Fruit fly (Drosophila melanogaster) whole organism, embryonic: ENCODE measurements around the gene mu2.

ENCODE experiments used
- Adf1 ChIP-seq: fragments of 200-800 bp; sonication (Bioruptor generic); IDR thresholded peaks from 2 replicates; pipeline ENCODE4 v1.3.6; 2022; ENCODE audit warnings: missing biosample characterization, missing genetic modification characterization
- Bgb ChIP-seq: fragments of 200-800 bp; sonication (Bioruptor generic); IDR thresholded peaks from 2 replicates; pipeline ENCODE4 v1.3.6; 2022; ENCODE audit warnings: missing biosample characterization, missing genetic modification characterization; ENCODE audit not compliant: partially characterized antibody
- BtbVII ChIP-seq: fragments of 200-800 bp; sonication (Bioruptor generic); optimal IDR thresholded peaks from 3 replicates; lab custom pipeline; 2017; ENCODE audit warnings: missing biosample characterization, mild to moderate bottlenecking, missing genetic modification characterization
- CG10321 ChIP-seq: fragments of 200-800 bp; sonication (Bioruptor generic); IDR thresholded peaks from 2 replicates; pipeline ENCODE4 v1.3.6; 2022; ENCODE audit warnings: missing biosample characterization, missing genetic modification characterization
- CG10366 ChIP-seq: fragments of 200-800 bp; sonication (Bioruptor generic); IDR thresholded peaks from 2 replicates; pipeline ENCODE4 v1.3.6; 2022; ENCODE audit warnings: missing biosample characterization, missing genetic modification characterization
- CG12769 ChIP-seq: fragments of 200-800 bp; sonication (Bioruptor generic); optimal IDR thresholded peaks from 2 replicates; lab custom pipeline; 2019; ENCODE audit warnings: missing biosample characterization, mild to moderate bottlenecking, missing genetic modification characterization, moderate library complexity
- CG13296 ChIP-seq: fragments of 200-800 bp; sonication (Bioruptor generic); optimal IDR thresholded peaks from 3 replicates; lab custom pipeline; 2018; ENCODE audit warnings: missing biosample characterization, mild to moderate bottlenecking, missing genetic modification characterization
- CG14014 ChIP-seq: fragments of 200-800 bp; sonication (Bioruptor generic); IDR thresholded peaks from 2 replicates; pipeline ENCODE4 v1.3.6; 2022; ENCODE audit warnings: missing biosample characterization, missing genetic modification characterization
- CG14667 ChIP-seq: fragments of 200-800 bp; sonication (Bioruptor generic); IDR thresholded peaks from 2 replicates; pipeline ENCODE4 v1.3.6; 2022; ENCODE audit warnings: missing biosample characterization, missing genetic modification characterization
- CG17186 ChIP-seq: fragments of 200-800 bp; sonication (Bioruptor generic); optimal IDR thresholded peaks from 3 replicates; lab custom pipeline; 2017; ENCODE audit warnings: missing biosample characterization, missing genetic modification reagents, missing genetic modification characterization
- CG17912 ChIP-seq: fragments of 200-800 bp; sonication (Bioruptor generic); optimal IDR thresholded peaks from 2 replicates; lab custom pipeline; 2018; ENCODE audit warnings: missing biosample characterization, mild to moderate bottlenecking, missing genetic modification characterization
- CG18011 ChIP-seq: fragments of 200-800 bp; sonication (Bioruptor generic); optimal IDR thresholded peaks from 2 replicates; lab custom pipeline; 2017; ENCODE audit warnings: missing biosample characterization, missing genetic modification characterization, mild to moderate bottlenecking, moderate library complexity, missing genotype
- CG2199 ChIP-seq: fragments of 200-800 bp; sonication (Bioruptor generic); IDR thresholded peaks from 3 replicates; pipeline ENCODE4 v1.3.6; 2022; ENCODE audit warnings: missing biosample characterization, missing genetic modification characterization
- CG32772 ChIP-seq: fragments of 200-800 bp; sonication (Bioruptor generic); IDR thresholded peaks from 2 replicates; pipeline ENCODE4 v1.3.6; 2022; ENCODE audit warnings: missing biosample characterization, missing genetic modification characterization
- CG3281 ChIP-seq: fragments of 200-800 bp; sonication (Bioruptor generic); optimal IDR thresholded peaks from 3 replicates; lab custom pipeline; 2017; ENCODE audit warnings: missing biosample characterization, mild to moderate bottlenecking, missing genetic modification characterization
- CG34376 ChIP-seq: fragments of 200-800 bp; sonication (Bioruptor generic); optimal IDR thresholded peaks from 2 replicates; lab custom pipeline; 2018; ENCODE audit warnings: missing biosample characterization, mild to moderate bottlenecking, missing genetic modification characterization
- CG6272 ChIP-seq: fragments of 200-800 bp; sonication (Bioruptor generic); IDR thresholded peaks from 2 replicates; pipeline ENCODE4 v1.3.6; 2022; ENCODE audit warnings: missing biosample characterization, missing genetic modification characterization
- CG7928 ChIP-seq: fragments of 200-800 bp; sonication (Bioruptor generic); optimal IDR thresholded peaks from 2 replicates; lab custom pipeline; 2017; ENCODE audit warnings: missing biosample characterization, mild to moderate bottlenecking, missing genetic modification characterization
- CG8290 ChIP-seq, 3 experiments: fragments of 200-800 bp; sonication (Bioruptor generic); optimal IDR thresholded peaks; 2 replicates each; lab custom pipeline; 2016 to 2019; ENCODE audit warnings: missing biosample characterization in 3 of 3, missing genetic modification characterization in 3 of 3, mild to moderate bottlenecking in 2 of 3, moderate library complexity in 1 of 3
- D19B ChIP-seq: fragments of 200-800 bp; sonication (Bioruptor generic); optimal IDR thresholded peaks from 2 replicates; lab custom pipeline; 2017; ENCODE audit warnings: missing biosample characterization, mild to moderate bottlenecking, missing genetic modification characterization
- Dbx ChIP-seq: fragments of 200-800 bp; sonication (Bioruptor generic); IDR thresholded peaks from 3 replicates; pipeline ENCODE4 v1.3.6; 2022; ENCODE audit warnings: missing biosample characterization, missing genetic modification characterization
- Deaf1 ChIP-seq: fragments of 200-800 bp; optimal IDR thresholded peaks from 3 replicates; lab custom pipeline; 2019; ENCODE audit warnings: missing biosample characterization, mild to moderate bottlenecking, missing genetic modification characterization, moderate library complexity
- Gsc ChIP-seq: fragments of 200-800 bp; sonication (Bioruptor generic); IDR thresholded peaks from 2 replicates; pipeline ENCODE4 v1.3.6; 2022; ENCODE audit warnings: missing biosample characterization, missing genetic modification characterization
- HmgZ ChIP-seq: fragments of 200-800 bp; sonication (Bioruptor generic); optimal IDR thresholded peaks from 2 replicates; lab custom pipeline; 2018; ENCODE audit warnings: missing biosample characterization, mild to moderate bottlenecking, missing genetic modification characterization
- Jarid2 ChIP-seq: fragments of 200-800 bp; sonication (Bioruptor generic); optimal IDR thresholded peaks from 3 replicates; lab custom pipeline; 2017; ENCODE audit warnings: mild to moderate bottlenecking, missing biosample characterization, missing genetic modification reagents, missing genetic modification characterization
- Med ChIP-seq: fragments of 200-800 bp; sonication (Bioruptor generic); peaks from one replicate; lab custom pipeline; 2016; ENCODE audit warnings: missing biosample characterization, missing genetic modification characterization, mild to moderate bottlenecking, inconsistent platforms, moderate library complexity
- Xrp1 ChIP-seq: fragments of 200-800 bp; sonication (Bioruptor generic); IDR thresholded peaks from 2 replicates; pipeline ENCODE4 v1.3.6; 2022; ENCODE audit warnings: missing biosample characterization, missing genetic modification characterization
- aop ChIP-seq: fragments of 200-800 bp; sonication (Bioruptor generic); IDR thresholded peaks from 2 replicates; pipeline ENCODE4 v1.3.6; 2022; ENCODE audit warnings: missing biosample characterization, missing genetic modification characterization
- ap ChIP-seq: fragments of 200-800 bp; sonication (Bioruptor generic); IDR thresholded peaks from 2 replicates; pipeline ENCODE4 v1.3.6; 2022; ENCODE audit warnings: missing biosample characterization, missing genetic modification characterization
- bsh ChIP-seq, 2 experiments: fragments of 200-800 bp; sonication (Bioruptor generic); optimal IDR thresholded peaks; 2 replicates each; lab custom pipeline; 2017 to 2018; ENCODE audit warnings: mild to moderate bottlenecking in 2 of 2, missing biosample characterization in 2 of 2, missing genetic modification characterization in 2 of 2, moderate library complexity in 1 of 2
- caup ChIP-seq: fragments of 200-800 bp; sonication (Bioruptor generic); optimal IDR thresholded peaks from 3 replicates; lab custom pipeline; 2017; ENCODE audit warnings: missing biosample characterization, mild to moderate bottlenecking, missing genetic modification characterization, moderate library complexity; ENCODE audit not compliant: severe bottlenecking
- chinmo ChIP-seq: fragments of 200-800 bp; sonication (Bioruptor generic); IDR thresholded peaks from 4 replicates; pipeline ENCODE4 v1.3.6; 2022; ENCODE audit warnings: missing biosample characterization, missing genetic modification characterization; ENCODE audit not compliant: partially characterized antibody
- exex ChIP-seq: fragments of 200-800 bp; sonication (Bioruptor generic); optimal IDR thresholded peaks from 4 replicates; lab custom pipeline; 2018; ENCODE audit warnings: missing biosample characterization, mild to moderate bottlenecking, missing genetic modification characterization, moderate library complexity
- grn ChIP-seq: fragments of 200-800 bp; sonication (Bioruptor generic); optimal IDR thresholded peaks from 3 replicates; lab custom pipeline; 2017; ENCODE audit warnings: missing biosample characterization, missing genetic modification characterization
- inv ChIP-seq: fragments of 200-800 bp; sonication (Bioruptor generic); IDR thresholded peaks from 2 replicates; pipeline ENCODE4 v1.3.6; 2022; ENCODE audit warnings: missing biosample characterization, missing genetic modification characterization; ENCODE audit not compliant: partially characterized antibody
- lab ChIP-seq: fragments of 200-800 bp; sonication (Bioruptor generic); optimal IDR thresholded peaks from 3 replicates; lab custom pipeline; 2017; ENCODE audit warnings: missing biosample characterization, missing genetic modification characterization, mild to moderate bottlenecking, moderate library complexity, missing genetic modification reagents
- mld ChIP-seq: fragments of 200-800 bp; sonication (Bioruptor generic); IDR thresholded peaks from 3 replicates; pipeline ENCODE4 v1.3.6; 2022; ENCODE audit warnings: missing biosample characterization, missing genetic modification characterization; ENCODE audit not compliant: partially characterized antibody
- sd ChIP-seq: fragments of 200-800 bp; sonication (Bioruptor generic); optimal IDR thresholded peaks from 3 replicates; lab custom pipeline; 2018; ENCODE audit warnings: missing biosample characterization, mild to moderate bottlenecking, missing genetic modification characterization, moderate library complexity
- sens ChIP-seq: fragments of 200-800 bp; sonication (Bioruptor generic); peaks from one replicate; lab custom pipeline; 2016; ENCODE audit warnings: missing biosample characterization, missing genetic modification characterization
- sens-2 ChIP-seq: fragments of 200-800 bp; sonication (Bioruptor generic); IDR thresholded peaks from 2 replicates; pipeline ENCODE4 v1.3.6; 2022; ENCODE audit warnings: missing biosample characterization, missing genetic modification characterization
- sob ChIP-seq: fragments of 200-800 bp; sonication (Bioruptor generic); IDR thresholded peaks from 2 replicates; pipeline ENCODE4 v1.3.6; 2022; ENCODE audit warnings: missing biosample characterization, missing genetic modification characterization
- sr ChIP-seq: fragments of 200-800 bp; sonication (Bioruptor generic); IDR thresholded peaks from 3 replicates; pipeline ENCODE4 v1.3.6; 2022; ENCODE audit warnings: missing biosample characterization, missing genetic modification characterization
- trh ChIP-seq: fragments of 200-800 bp; sonication (Bioruptor generic); optimal IDR thresholded peaks from 2 replicates; lab custom pipeline; 2016; ENCODE audit warnings: missing biosample characterization, missing genetic modification characterization
- unpg ChIP-seq: fragments of 200-800 bp; sonication (Bioruptor generic); optimal IDR thresholded peaks from 3 replicates; lab custom pipeline; 2018; ENCODE audit warnings: missing biosample characterization, mild to moderate bottlenecking, missing genetic modification characterization, moderate library complexity

mu2 gene

DNA sequence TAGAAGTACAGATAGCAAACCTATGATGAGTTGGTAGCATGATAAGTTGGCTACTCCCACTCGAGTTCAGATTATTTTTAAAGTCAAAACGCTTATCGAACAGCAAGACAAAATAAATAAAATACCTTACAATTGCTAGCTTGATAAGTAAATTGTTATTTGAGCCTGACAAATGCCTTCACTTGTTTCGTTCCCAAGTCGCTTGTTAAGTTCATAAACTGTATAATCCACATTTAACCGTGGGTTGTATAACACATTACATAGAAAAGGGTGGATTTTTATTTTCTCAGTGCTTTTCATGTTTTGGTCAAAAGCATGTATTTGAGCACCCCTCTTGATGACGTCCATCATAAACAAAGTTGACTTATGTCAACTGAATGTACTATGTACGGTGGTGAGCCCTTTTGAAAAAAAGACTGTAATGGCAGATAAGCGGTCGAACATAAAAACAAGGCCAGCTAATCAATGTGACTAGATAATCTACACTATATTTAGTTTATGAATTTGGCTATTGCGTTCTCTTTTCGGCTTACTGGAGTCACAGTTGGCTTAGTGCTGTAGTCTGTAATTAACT lies 21.6 kb upstream of the mu2 start (continued):
- TF ChIP-seq CG14014 (GFP tag; lab: Robert Waterston, UW) (no peak), sr (GFP tag; lab: Robert Waterston, UW) (no peak), CG3281 (GFP tag; lab: Kevin White, UChicago) (no peak), ap (GFP tag; lab: Robert Waterston, UW) (no peak), aop (GFP tag; lab: Robert Waterston, UW) (no peak), CG7928 (no peak), inv (GFP tag; lab: Robert Waterston, UW) (no peak), CG32772 (GFP tag; lab: Robert Waterston, UW) (no peak), exex (peak; percentile 35), HmgZ (tag; lab: Kevin White, UChicago) (no peak), D19B (GFP tag; lab: Kevin White, UChicago) (no peak), CG18011 (no peak), CG10366 (GFP tag; lab: Robert Waterston, UW) (no peak), trh (GFP tag; lab: Kevin White, UChicago) (no peak), CG13296 (GFP tag; lab: Kevin White, UChicago) (peak; percentile 16)

DNA sequence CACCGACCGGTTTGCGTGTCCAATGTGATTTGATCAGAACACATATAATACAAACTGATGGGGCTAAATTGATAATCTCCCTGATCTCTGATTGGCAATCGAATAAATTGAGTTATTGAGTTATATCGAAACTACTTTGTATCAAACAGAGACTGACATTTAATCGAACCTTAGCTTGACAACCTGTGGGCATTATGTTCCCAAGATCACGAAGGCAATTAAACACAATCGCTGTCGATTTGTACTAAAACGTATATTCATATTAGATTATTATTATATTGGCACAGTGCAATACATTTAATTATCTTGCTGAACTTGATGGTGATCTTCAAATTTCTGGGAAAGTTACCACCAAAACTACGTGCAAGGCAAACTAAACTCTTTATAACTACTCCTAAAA lies 21.1 kb upstream of the mu2 start:
- TF ChIP-seq Gsc (GFP tag; lab: Robert Waterston, UW) (no peak), sens (GFP tag; lab: Kevin White, UChicago) (peak; percentile 17)

DNA sequence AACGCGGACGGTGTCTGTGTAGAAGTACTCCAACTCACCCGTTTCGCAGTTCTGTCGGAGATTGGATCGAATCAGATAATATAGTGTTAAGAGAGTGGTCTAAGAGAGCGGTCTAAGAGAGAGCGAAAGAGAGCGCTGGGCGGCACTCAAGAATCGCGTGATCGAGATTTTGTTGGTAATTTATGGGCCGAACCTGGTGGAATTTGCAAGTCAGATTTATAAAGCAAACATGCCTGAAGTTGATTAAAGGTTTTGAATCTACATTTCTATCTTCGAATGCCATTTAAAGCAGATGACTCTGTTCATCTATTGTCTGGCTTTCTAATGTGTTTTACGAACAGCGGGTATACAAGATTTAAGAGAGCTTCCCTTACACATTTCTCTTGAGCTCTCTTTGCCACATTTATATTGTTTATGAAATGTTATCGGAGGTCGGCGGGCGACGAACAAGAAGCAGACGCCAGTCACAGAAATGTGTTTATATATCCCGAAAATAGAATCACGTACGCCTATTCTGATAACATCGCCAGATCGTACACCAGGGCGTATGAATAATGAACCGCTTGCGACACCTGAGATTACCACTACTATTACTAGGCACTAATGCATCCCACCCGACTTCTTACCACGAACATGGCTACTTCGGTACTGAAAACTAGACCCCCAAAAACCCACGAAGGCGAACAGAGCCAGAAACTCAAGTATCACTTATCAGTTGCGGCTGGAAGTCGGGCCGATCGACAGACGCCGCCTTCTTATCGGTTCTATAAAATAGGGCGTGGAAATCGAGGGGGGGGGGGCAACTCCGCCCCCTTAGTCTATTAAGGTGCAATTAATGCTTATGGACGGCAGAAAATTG lies 20.4 kb upstream of the mu2 start:
- TF ChIP-seq bsh (GFP tag; optimal IDR thresholded peaks at IDR 0.05; lab: Kevin White, UChicago) (peak in 1 of 2 experiments; percentile 5), lab (GFP tag; lab: Kevin White, UChicago) (peak; percentile 51), HmgZ (tag; lab: Kevin White, UChicago) (peak; percentile 38), CG6272 (GFP tag; lab: Robert Waterston, UW) (no peak), Dbx (0 out of 3 replicates have a peak, but pooled peaks have one; percentile 15), CG12769 (tag; lab: Kevin White, UChicago) (peak; percentile 74), CG17186 (GFP tag; lab: Kevin White, UChicago) (no peak), Xrp1 (GFP tag; lab: Robert Waterston, UW) (no peak), Jarid2 (GFP tag; lab: Kevin White, UChicago) (peak; percentile 35), grn (GFP tag; lab: Kevin White, UChicago) (peak; percentile 77), exex (peak; percentile 87), CG14667 (GFP tag; lab: Robert Waterston, UW) (no peak), CG8290 (GFP tag; optimal IDR thresholded peaks at IDR 0.05; lab: Kevin White, UChicago) (no peak), CG8290 (tag; optimal IDR thresholded peaks at IDR 0.05; lab: Kevin White, UChicago) (peak in 1 of 2 experiments; percentile 49), BtbVII (GFP tag; lab: Kevin White, UChicago) (peak; percentile 63), mld (no peak), Deaf1 (tag; lab: Kevin White, UChicago) (peak; percentile 93), CG2199 (0 out of 3 replicates have a peak, but pooled peaks have one; percentile 63), sob (GFP tag; lab: Robert Waterston, UW) (peak; percentile 17; the same call in 1 of the 2 replicates), CG34376 (GFP tag; lab: Kevin White, UChicago) (peak; percentile 84), unpg (GFP tag; lab: Kevin White, UChicago) (no peak), sens-2 (peak; percentile 38; the same call in 1 of the 2 replicates), Adf1 (GFP tag; lab: Robert Waterston, UW) (peak; percentile 9; the same call in 1 of the 2 replicates), CG10321 (GFP tag; lab: Robert Waterston, UW) (no peak), sd (peak; percentile 67), Bgb (GFP tag; lab: Robert Waterston, UW) (peak; percentile 36; the same call in 1 of the 2 replicates), Med (GFP tag; lab: Kevin White, UChicago) (peak; percentile 70), caup (GFP tag; lab: Kevin White, UChicago) (no peak), chinmo (GFP tag; lab: Robert Waterston, UW) (0 out of 4 replicates have a peak, but pooled peaks have one; percentile 81), CG17912 (no peak)
